Fruit fly (Drosophila melanogaster): ENCODE data around the gene zuc.

DNA sequence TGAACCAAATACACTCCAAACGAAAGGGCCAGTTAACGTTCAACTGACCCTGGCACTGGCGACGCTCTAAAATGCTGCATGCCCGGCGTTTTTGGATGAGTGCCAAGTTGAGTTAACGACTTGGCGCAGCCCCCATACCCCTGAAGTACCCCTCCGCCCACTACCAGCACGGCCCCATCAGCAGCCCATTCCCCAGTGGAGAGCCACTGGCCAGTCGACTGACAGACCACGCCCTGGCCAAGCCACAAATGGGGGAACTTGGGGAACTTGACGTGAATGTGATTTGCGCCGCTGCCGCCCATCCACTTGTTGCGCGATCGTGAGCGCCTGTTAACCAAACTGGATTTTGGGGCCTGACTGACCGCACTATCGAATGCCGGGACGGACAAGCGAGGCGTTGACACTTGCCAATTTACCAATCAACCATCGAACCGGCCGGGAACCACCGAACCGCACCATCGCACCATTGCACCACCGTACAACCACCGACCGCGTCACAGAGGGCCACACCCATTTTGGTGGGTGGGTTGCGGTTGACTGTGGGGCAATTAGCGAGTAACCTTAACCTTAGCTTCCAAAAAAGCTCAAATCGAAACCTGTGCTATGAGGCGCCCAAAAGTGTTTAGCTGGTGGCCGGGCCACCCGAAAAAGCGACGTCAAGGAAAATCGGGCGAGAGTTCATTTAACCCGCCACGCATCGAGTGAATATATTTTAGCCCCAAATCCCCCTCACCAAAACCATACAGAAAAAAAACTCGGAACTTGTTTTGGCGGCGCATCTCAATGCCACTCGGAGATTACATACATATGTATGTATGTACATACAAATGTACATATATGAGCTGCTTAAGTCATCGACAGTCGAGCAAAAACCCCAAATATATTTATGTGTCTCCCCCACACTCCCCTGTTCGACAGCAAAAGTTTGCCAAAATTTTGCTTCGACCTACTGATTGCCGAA lies 16.0 kb upstream of the zuc start:
- TF ChIP-seq usp (GFP tag; optimal IDR thresholded peaks at IDR 0.05) (no peak), psq (optimal IDR thresholded peaks at IDR 0.05) (no peak)
